Fruit fly (Drosophila melanogaster) whole organism, embryonic: ENCODE data around the gene GramD1B.

Experiments
- Atf-2 ChIP-seq: fragments of 200-800 bp; sonication (Bioruptor generic); optimal IDR thresholded peaks from 2 replicates; lab custom pipeline; 2016; ENCODE audit warnings: missing biosample characterization, missing genetic modification characterization
- Blimp-1 ChIP-seq: fragments of 200-800 bp; sonication (Bioruptor generic); optimal IDR thresholded peaks from 3 replicates; lab custom pipeline; 2018; ENCODE audit warnings: missing biosample characterization, missing genetic modification characterization, mild to moderate bottlenecking, moderate library complexity, missing genetic modification reagents
- CG10543 ChIP-seq: fragments of 200-800 bp; sonication (Bioruptor generic); optimal IDR thresholded peaks from 3 replicates; lab custom pipeline; 2017; ENCODE audit warnings: missing biosample characterization, mild to moderate bottlenecking, missing genetic modification characterization, moderate library complexity
- CG10654 ChIP-seq: fragments of 200-800 bp; sonication (Bioruptor generic); optimal IDR thresholded peaks from 2 replicates; lab custom pipeline; 2016; ENCODE audit warnings: missing biosample characterization, missing genetic modification characterization
- CG11723 ChIP-seq: fragments of 200-800 bp; sonication (Bioruptor generic); optimal IDR thresholded peaks from 2 replicates; lab custom pipeline; 2017; ENCODE audit warnings: missing biosample characterization, mild to moderate bottlenecking, missing genetic modification characterization
- CG15073 ChIP-seq: fragments of 200-800 bp; sonication (Bioruptor generic); optimal IDR thresholded peaks from 2 replicates; lab custom pipeline; 2016; ENCODE audit warnings: missing biosample characterization, missing genetic modification characterization
- CG15696 ChIP-seq: fragments of 200-800 bp; sonication (Bioruptor generic); optimal IDR thresholded peaks from 2 replicates; lab custom pipeline; 2019; ENCODE audit warnings: missing biosample characterization, mild to moderate bottlenecking, missing genetic modification characterization, moderate library complexity
- CG17328 ChIP-seq: fragments of 200-800 bp; sonication (Bioruptor generic); IDR thresholded peaks from 2 replicates; pipeline ENCODE4 v1.3.6; 2022; ENCODE audit warnings: missing biosample characterization, missing genetic modification characterization
- CG2202 ChIP-seq: fragments of 200-800 bp; sonication (Bioruptor generic); optimal IDR thresholded peaks from 2 replicates; lab custom pipeline; 2018; ENCODE audit warnings: missing biosample characterization, mild to moderate bottlenecking, missing genetic modification characterization
- CG32767 ChIP-seq: fragments of 200-800 bp; sonication (Bioruptor generic); IDR thresholded peaks from 2 replicates; pipeline ENCODE4 v1.3.6; 2022; ENCODE audit warnings: missing biosample characterization, missing genetic modification characterization
- CG6272 ChIP-seq: fragments of 200-800 bp; sonication (Bioruptor generic); IDR thresholded peaks from 2 replicates; pipeline ENCODE4 v1.3.6; 2022; ENCODE audit warnings: missing biosample characterization, missing genetic modification characterization
- CG6791 ChIP-seq: fragments of 200-800 bp; sonication (Bioruptor generic); IDR thresholded peaks from 3 replicates; pipeline ENCODE4 v1.3.6; 2022; ENCODE audit warnings: missing biosample characterization, missing genetic modification characterization; ENCODE audit not compliant: partially characterized antibody
- CG6854 ChIP-seq: fragments of 200-800 bp; sonication (Bioruptor generic); optimal IDR thresholded peaks from 3 replicates; lab custom pipeline; 2017; ENCODE audit warnings: missing biosample characterization, mild to moderate bottlenecking, missing genetic modification characterization
- CG7271 ChIP-seq: fragments of 200-800 bp; sonication (Bioruptor generic); optimal IDR thresholded peaks from 2 replicates; lab custom pipeline; 2018; ENCODE audit warnings: missing biosample characterization, mild to moderate bottlenecking, missing genetic modification characterization, moderate library complexity
- CG7745 ChIP-seq: fragments of 200-800 bp; sonication (Bioruptor generic); optimal IDR thresholded peaks from 2 replicates; lab custom pipeline; 2018; ENCODE audit warnings: missing biosample characterization, mild to moderate bottlenecking, missing genetic modification characterization, moderate library complexity
- CG8290 ChIP-seq, 3 experiments: fragments of 200-800 bp; sonication (Bioruptor generic); optimal IDR thresholded peaks; 2 replicates each; lab custom pipeline; 2016 to 2019; ENCODE audit warnings: missing biosample characterization in 3 of 3, missing genetic modification characterization in 3 of 3, mild to moderate bottlenecking in 2 of 3, moderate library complexity in 1 of 3
- CG8388 ChIP-seq: fragments of 200-800 bp; sonication (Bioruptor generic); optimal IDR thresholded peaks from 2 replicates; lab custom pipeline; 2019; ENCODE audit warnings: missing biosample characterization, mild to moderate bottlenecking, missing genetic modification characterization, moderate library complexity
- CG9437 ChIP-seq: fragments of 200-800 bp; sonication (Bioruptor generic); optimal IDR thresholded peaks from 2 replicates; lab custom pipeline; 2018; ENCODE audit warnings: missing biosample characterization, mild to moderate bottlenecking, missing genetic modification characterization
- CG9609 ChIP-seq: fragments of 200-800 bp; sonication (Bioruptor generic); optimal IDR thresholded peaks from 3 replicates; lab custom pipeline; 2016; ENCODE audit warnings: missing biosample characterization, missing genetic modification characterization
- Dbx ChIP-seq: fragments of 200-800 bp; sonication (Bioruptor generic); IDR thresholded peaks from 3 replicates; pipeline ENCODE4 v1.3.6; 2022; ENCODE audit warnings: missing biosample characterization, missing genetic modification characterization
- Dip2 ChIP-seq: fragments of 200-800 bp; sonication (Bioruptor generic); IDR thresholded peaks from 2 replicates; pipeline ENCODE4 v1.3.6; 2022; ENCODE audit warnings: missing biosample characterization, missing genetic modification characterization
- Dref ChIP-seq: fragments of 200-800 bp; sonication (Bioruptor generic); IDR thresholded peaks from 2 replicates; pipeline ENCODE4 v1.3.6; 2022; ENCODE audit warnings: missing biosample characterization, missing genetic modification characterization
- Ets97D ChIP-seq: fragments of 200-800 bp; sonication (Bioruptor generic); optimal IDR thresholded peaks from 3 replicates; lab custom pipeline; 2016; ENCODE audit warnings: missing biosample characterization, missing genetic modification characterization
- HLHmδ ChIP-seq: fragments of 200-800 bp; sonication (Bioruptor generic); optimal IDR thresholded peaks from 2 replicates; lab custom pipeline; 2018; ENCODE audit warnings: missing biosample characterization, mild to moderate bottlenecking, missing genetic modification characterization, moderate library complexity
- HmgZ ChIP-seq: fragments of 200-800 bp; sonication (Bioruptor generic); optimal IDR thresholded peaks from 2 replicates; lab custom pipeline; 2018; ENCODE audit warnings: missing biosample characterization, mild to moderate bottlenecking, missing genetic modification characterization
- MESR4 ChIP-seq: fragments of 200-800 bp; sonication (Bioruptor generic); optimal IDR thresholded peaks from 2 replicates; lab custom pipeline; 2018; ENCODE audit warnings: missing biosample characterization, mild to moderate bottlenecking, missing genetic modification characterization, moderate library complexity
- Mad ChIP-seq: fragments of 200-800 bp; sonication (Bioruptor generic); optimal IDR thresholded peaks from 2 replicates; lab custom pipeline; 2016; ENCODE audit warnings: missing biosample characterization, missing genetic modification characterization
- Opbp ChIP-seq: fragments of 200-800 bp; sonication (Bioruptor generic); IDR thresholded peaks from 3 replicates; pipeline ENCODE4 v1.3.6; 2022; ENCODE audit warnings: missing biosample characterization, missing genetic modification characterization; ENCODE audit not compliant: partially characterized antibody
- Sry-β ChIP-seq: fragments of 200-800 bp; sonication (Bioruptor generic); optimal IDR thresholded peaks from 2 replicates; lab custom pipeline; 2018; ENCODE audit warnings: missing biosample characterization, mild to moderate bottlenecking, missing genetic modification characterization, moderate library complexity
- bbx ChIP-seq: fragments of 200-800 bp; sonication (Bioruptor generic); IDR thresholded peaks from 2 replicates; pipeline ENCODE4 v1.3.6; 2022; ENCODE audit warnings: missing biosample characterization, missing genetic modification characterization; ENCODE audit not compliant: partially characterized antibody
- crc ChIP-seq: fragments of 200-800 bp; sonication (Bioruptor generic); optimal IDR thresholded peaks from 2 replicates; lab custom pipeline; 2016; ENCODE audit warnings: missing biosample characterization, missing genetic modification characterization
- da ChIP-seq: fragments of 200-800 bp; sonication (Bioruptor generic); optimal IDR thresholded peaks from 2 replicates; lab custom pipeline; 2016; ENCODE audit warnings: missing biosample characterization, missing genetic modification characterization
- en ChIP-seq: fragments of 200-800 bp; sonication (Bioruptor generic); optimal IDR thresholded peaks from 2 replicates; lab custom pipeline; 2016; ENCODE audit warnings: missing biosample characterization, missing genetic modification characterization
- gce ChIP-seq: fragments of 200-800 bp; sonication (Bioruptor generic); IDR thresholded peaks from 3 replicates; pipeline ENCODE4 v1.3.6; 2022; ENCODE audit warnings: missing biosample characterization, missing genetic modification characterization
- insv ChIP-seq, 2 experiments: fragments of 200-800 bp; sonication (Bioruptor generic); optimal IDR thresholded peaks; 3 replicates each; lab custom pipeline; 2016 to 2018; ENCODE audit warnings: missing biosample characterization in 2 of 2, missing genetic modification characterization in 2 of 2
- jing ChIP-seq: fragments of 200-800 bp; sonication (Bioruptor generic); optimal IDR thresholded peaks from 2 replicates; lab custom pipeline; 2018; ENCODE audit warnings: missing biosample characterization, mild to moderate bottlenecking, missing genetic modification characterization
- onecut ChIP-seq: fragments of 200-800 bp; sonication (Bioruptor generic); IDR thresholded peaks from 2 replicates; pipeline ENCODE4 v1.3.6; 2022; ENCODE audit warnings: missing biosample characterization, missing genetic modification characterization
- pan ChIP-seq, 4 experiments: fragments of >200 bp in 3 of 4; fragments of 200-800 bp in 1 of 4; sonication (Bioruptor generic) in 1 of 4; optimal IDR thresholded peaks in 3 of 4; IDR thresholded peaks in 1 of 4; 2 replicates each; pipeline versions ENCODE4 v1.3.6 to Lab custom; 2017 to 2022; ENCODE audit warnings: missing biosample characterization in 2 of 4, missing genetic modification characterization in 2 of 4, mixed read lengths in 1 of 4
- pb ChIP-seq: fragments of 200-800 bp; sonication (Bioruptor generic); optimal IDR thresholded peaks from 3 replicates; lab custom pipeline; 2016; ENCODE audit warnings: missing biosample characterization, missing genetic modification characterization
- pfk ChIP-seq: fragments of 200-800 bp; sonication (Bioruptor generic); optimal IDR thresholded peaks from 2 replicates; lab custom pipeline; 2018; ENCODE audit warnings: missing biosample characterization, mild to moderate bottlenecking, missing genetic modification characterization, moderate library complexity
- rib ChIP-seq: fragments of 200-800 bp; sonication (Bioruptor generic); IDR thresholded peaks from 2 replicates; pipeline ENCODE4 v1.3.6; 2022; ENCODE audit warnings: missing biosample characterization, missing genetic modification characterization
- sim ChIP-seq: fragments of 200-800 bp; sonication (Bioruptor generic); IDR thresholded peaks from 2 replicates; pipeline ENCODE4 v1.3.6; 2022; ENCODE audit warnings: missing biosample characterization, missing genetic modification characterization
- slou ChIP-seq: fragments of 200-800 bp; sonication (Bioruptor generic); optimal IDR thresholded peaks from 3 replicates; lab custom pipeline; 2016; ENCODE audit warnings: missing biosample characterization, missing genetic modification characterization
- sr ChIP-seq: fragments of 200-800 bp; sonication (Bioruptor generic); IDR thresholded peaks from 3 replicates; pipeline ENCODE4 v1.3.6; 2022; ENCODE audit warnings: missing biosample characterization, missing genetic modification characterization
- sug ChIP-seq: fragments of 200-800 bp; optimal IDR thresholded peaks from 2 replicates; lab custom pipeline; 2019; ENCODE audit warnings: missing biosample characterization, mild to moderate bottlenecking, missing genetic modification characterization, moderate library complexity
- tap ChIP-seq: fragments of 200-800 bp; optimal IDR thresholded peaks from 3 replicates; lab custom pipeline; 2019; ENCODE audit warnings: missing biosample characterization, mild to moderate bottlenecking, missing genetic modification characterization, moderate library complexity
- toy ChIP-seq: fragments of 200-800 bp; sonication (Bioruptor generic); IDR thresholded peaks from 2 replicates; pipeline ENCODE4 v1.3.6; 2022; ENCODE audit warnings: missing biosample characterization, missing genetic modification characterization
- wek ChIP-seq: fragments of 200-800 bp; sonication (Bioruptor generic); optimal IDR thresholded peaks from 3 replicates; lab custom pipeline; 2018; ENCODE audit warnings: missing biosample characterization, mild to moderate bottlenecking, missing genetic modification characterization, moderate library complexity

The GramD1B gene

DNA sequence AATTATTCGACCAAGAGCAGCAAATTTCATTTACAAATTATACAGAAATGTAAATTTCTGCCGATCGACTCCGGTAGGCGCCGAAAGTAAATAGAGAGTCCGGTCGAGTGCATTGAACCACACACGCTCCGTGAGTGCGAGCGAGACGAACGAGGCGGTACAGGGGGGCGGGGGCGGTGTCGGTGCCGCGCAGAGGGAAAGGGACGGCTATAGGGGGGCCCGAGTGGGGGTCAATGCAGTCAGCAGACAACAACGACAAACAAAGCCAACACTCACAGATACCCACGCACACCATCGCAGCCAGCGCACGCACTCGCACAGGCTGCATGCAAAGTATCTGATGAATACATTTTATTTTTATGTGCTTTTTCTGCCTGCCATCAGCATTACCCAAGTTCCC, 33.8 kb downstream of the GramD1B start (continued):
- peak; percentile 0 for TF ChIP-seq wek (GFP tag; lab: Kevin White, UChicago)
- 0 out of 2 replicates have a peak, but pooled peaks have one; percentile 10 for TF ChIP-seq CG6272 (GFP tag; lab: Robert Waterston, UW)
- TF ChIP-seq insv (GFP tag; optimal IDR thresholded peaks at IDR 0.05; lab: Kevin White, UChicago) = no peak
- 0 out of 3 replicates have a peak, but pooled peaks have one; percentile 36 for TF ChIP-seq Opbp
- peak; percentile 87 for TF ChIP-seq sr (GFP tag; lab: Robert Waterston, UW)
- TF ChIP-seq CG7745 (tag; lab: Kevin White, UChicago) = peak; percentile 6
- peak; percentile 43; the same call in 1 of the 3 replicates for TF ChIP-seq gce (GFP tag; lab: Robert Waterston, UW)
- peak; percentile 20; the same call in 1 of the 2 replicates for TF ChIP-seq CG17328 (GFP tag; lab: Robert Waterston, UW)
- no peak for TF ChIP-seq pan (optimal IDR thresholded peaks at IDR 0.05; lab: Kevin White, UChicago)
- peak in 1 of 2 experiments; percentile 49 for TF ChIP-seq pan (GFP tag; optimal IDR thresholded peaks at IDR 0.05 in 1 of 2, IDR thresholded peaks at IDR 0.05 in 1 of 2)
- TF ChIP-seq CG6791 (GFP tag; lab: Robert Waterston, UW) = peak; percentile 42; the same call in 1 of the 3 replicates
- TF ChIP-seq toy (GFP tag; lab: Robert Waterston, UW) = no peak
- peak; percentile 18 for TF ChIP-seq Blimp-1 (GFP tag; lab: Kevin White, UChicago)
- no peak for TF ChIP-seq onecut (GFP tag; lab: Robert Waterston, UW)
- peak; percentile 55 for TF ChIP-seq sug (tag; lab: Kevin White, UChicago)
- peak; percentile 28; the same call in 1 of the 2 replicates for TF ChIP-seq bbx (GFP tag; lab: Robert Waterston, UW)
- TF ChIP-seq HLHmδ = peak; percentile 83
- TF ChIP-seq pb (GFP tag; lab: Kevin White, UChicago) = no peak
- no peak for TF ChIP-seq Dref (GFP tag; lab: Robert Waterston, UW)
- TF ChIP-seq Atf-2 = no peak
- TF ChIP-seq rib = 0 out of 2 replicates have a peak, but pooled peaks have one; percentile 28
- no peak for TF ChIP-seq CG11723 (GFP tag; lab: Kevin White, UChicago)
- peak; percentile 16 for TF ChIP-seq CG10543 (GFP tag; lab: Kevin White, UChicago)
- TF ChIP-seq CG8290 (GFP tag; optimal IDR thresholded peaks at IDR 0.05; lab: Kevin White, UChicago) = no peak
- no peak for TF ChIP-seq CG8290 (tag; optimal IDR thresholded peaks at IDR 0.05; lab: Kevin White, UChicago)
- peak; percentile 50 for TF ChIP-seq CG32767 (GFP tag; lab: Robert Waterston, UW)

DNA sequence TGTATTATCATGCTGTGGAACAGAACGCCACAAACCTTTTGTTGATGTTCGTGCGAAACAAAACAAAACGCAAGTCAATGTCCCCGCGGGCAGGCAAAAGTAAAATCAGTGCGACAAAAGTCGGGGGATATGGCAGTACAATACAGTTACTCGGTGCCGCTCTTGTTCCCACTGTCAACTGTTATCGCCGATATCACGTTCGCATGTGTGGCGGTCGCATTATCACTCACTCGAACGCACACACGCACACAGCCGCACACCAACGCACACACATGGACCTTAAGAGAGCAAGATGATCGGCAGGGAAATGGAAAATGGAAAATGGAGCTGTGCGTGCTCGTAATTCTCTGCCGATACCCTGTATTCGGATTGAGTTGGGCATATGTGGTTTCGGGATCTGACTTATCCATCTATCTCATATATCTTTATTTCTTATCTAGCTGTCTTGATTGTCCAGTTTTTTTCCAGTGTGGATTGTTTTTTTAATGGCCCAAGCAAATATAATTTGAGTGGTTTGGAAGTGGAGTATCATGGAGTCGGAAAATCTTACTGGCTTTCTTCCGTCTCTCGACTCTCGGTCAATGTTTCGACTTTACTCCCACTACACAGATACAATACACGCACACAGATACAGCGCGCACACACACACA, 34.5 kb downstream of the GramD1B start:
- TF ChIP-seq Sry-β (peak; percentile 24), sim (GFP tag; lab: Robert Waterston, UW) (peak; percentile 68), jing (GFP tag; lab: Kevin White, UChicago) (peak; percentile 29), HmgZ (tag; lab: Kevin White, UChicago) (peak; percentile 9), en (peak; percentile 71), crc (GFP tag; lab: Kevin White, UChicago) (peak; percentile 82), CG9437 (GFP tag; lab: Kevin White, UChicago) (peak; percentile 66), CG6854 (no peak), tap (tag; lab: Kevin White, UChicago) (peak; percentile 71), CG8388 (GFP tag; lab: Kevin White, UChicago) (peak; percentile 88), wek (GFP tag; lab: Kevin White, UChicago) (no peak), Dip2 (GFP tag; lab: Robert Waterston, UW) (no peak), da (peak; percentile 10), CG2202 (peak; percentile 84), MESR4 (peak; percentile 2), CG10654 (GFP tag; lab: Kevin White, UChicago) (peak; percentile 80), pfk (GFP tag; lab: Kevin White, UChicago) (no peak), Dbx (GFP tag; lab: Robert Waterston, UW) (no peak), rib (no peak), slou (GFP tag; lab: Kevin White, UChicago) (peak; percentile 6), CG9609 (GFP tag; lab: Kevin White, UChicago) (peak; percentile 87), CG15696 (tag; lab: Kevin White, UChicago) (peak; percentile 33), CG15073 (GFP tag; lab: Kevin White, UChicago) (peak; percentile 41), Ets97D (GFP tag; lab: Kevin White, UChicago) (peak; percentile 28), CG7271 (peak; percentile 7), Mad (GFP tag; lab: Kevin White, UChicago) (peak; percentile 72)
